Worm (Caenorhabditis elegans) whole organism, L3 larva: Measurements from ENCODE around the gene Y40C7B.4.

ENCODE experiments used
- ama-1 ChIP-seq: fragments of 150-350 bp; optimal IDR thresholded peaks from 2 replicates; lab custom pipeline; 2018
- fkh-2 ChIP-seq: fragments of 150-350 bp; optimal IDR thresholded peaks from 2 replicates; lab custom pipeline; 2014; ENCODE audit warnings: missing biosample characterization, missing genetic modification reagents, missing genetic modification characterization
- hmg-11 ChIP-seq: sonication (generic microtip); optimal IDR thresholded peaks from 2 replicates; lab custom pipeline; 2016; ENCODE audit warnings: missing genetic modification characterization, missing compliant biosample characterization
- nhr-23 ChIP-seq: fragments of 150-350 bp; optimal IDR thresholded peaks from 2 replicates; lab custom pipeline; 2014; ENCODE audit warnings: missing biosample characterization, missing genetic modification reagents, missing genetic modification characterization
- nhr-67 ChIP-seq: fragments of 150-350 bp; optimal IDR thresholded peaks from 2 replicates; lab custom pipeline; 2014; ENCODE audit warnings: missing biosample characterization, missing genetic modification characterization
- snpc-4 ChIP-seq: fragments of 150-350 bp; optimal IDR thresholded peaks from 2 replicates; lab custom pipeline; 2014; ENCODE audit warnings: missing biosample characterization, missing genetic modification characterization

ce11 chrX:17302419-17302818, 45.8 kb upstream of the Y40C7B.4 start, which contains the start of gene fbxa-120:
- TF ChIP-seq hmg-11 (tag; lab: Kevin White, UChicago) (no peak), nhr-23 (tag; lab: Kevin White, UChicago) (no peak), ama-1 (lab: Kevin White, UChicago) (no peak), nhr-67 (no peak), snpc-4 (tag; lab: Kevin White, UChicago) (no peak), fkh-2 (tag; lab: Kevin White, UChicago) (no peak)
